Fruit fly (Drosophila melanogaster) whole organism, larva: ENCODE measurements around the gene Gyf.

Experiments
- noc ChIP-seq: fragments of 200-800 bp; sonication (Bioruptor generic); optimal IDR thresholded peaks from 3 replicates; lab custom pipeline; 2019; ENCODE audit warnings: missing biosample characterization, mild to moderate bottlenecking, missing genetic modification characterization, moderate library complexity

Gyf gene

DNA sequence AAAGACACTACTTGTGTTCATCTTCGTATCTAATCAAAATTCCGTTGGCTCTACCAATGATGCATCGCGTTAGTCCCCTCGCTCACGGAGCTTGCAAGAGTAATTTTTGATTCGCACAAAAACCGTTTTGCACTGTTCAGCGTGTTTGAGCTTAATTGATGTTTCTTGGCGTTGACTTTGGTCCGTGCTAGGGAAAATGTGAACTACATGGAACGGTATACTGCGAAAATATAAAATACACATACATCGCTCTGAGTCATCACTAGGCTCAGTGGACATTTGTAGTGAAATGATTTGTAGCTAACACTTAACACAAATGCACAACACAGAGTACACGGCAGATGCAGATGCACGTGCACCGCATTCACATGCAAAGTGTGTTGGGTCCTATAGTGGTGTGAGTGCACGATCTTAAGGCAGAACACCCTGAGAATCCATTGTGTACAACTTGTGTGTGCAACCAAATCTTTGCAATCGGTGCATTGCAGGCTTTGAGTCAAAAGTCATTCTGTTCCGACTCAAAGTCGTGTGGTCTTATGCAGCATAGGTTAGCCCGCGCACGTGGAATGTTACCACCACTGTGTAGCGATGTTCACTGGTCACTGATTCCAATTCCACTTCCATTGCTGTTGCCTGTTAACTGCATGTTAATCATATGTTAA lies 32.9 kb downstream of the Gyf start, which contains the start of gene Sox102F:
Gene Sox102F, minus strand, starts transcription at position 604 of the 662 bp plus-strand sequence.
- no peak for TF ChIP-seq noc (tag; lab: Kevin White, UChicago)

DNA sequence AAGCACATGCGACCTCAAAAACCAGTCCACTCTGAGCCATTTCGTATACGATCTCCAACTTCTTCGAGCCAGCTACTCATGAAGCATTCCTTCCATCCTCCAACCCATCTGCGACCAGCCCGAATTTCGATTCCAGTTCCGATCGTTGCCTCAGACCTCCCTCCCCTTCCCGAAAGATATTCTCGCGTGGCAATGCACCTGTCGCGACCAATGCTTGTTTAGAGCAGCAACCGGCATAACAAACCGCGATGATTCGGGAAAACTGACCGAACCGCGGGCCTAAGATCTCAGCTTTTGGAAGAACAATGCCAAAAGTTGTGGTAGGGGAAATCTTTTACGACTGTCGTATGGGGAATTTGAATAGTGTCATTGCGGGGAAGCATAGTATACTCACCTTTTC lies 33.8 kb downstream of the Gyf start:
- TF ChIP-seq noc (tag; lab: Kevin White, UChicago), result no peak

dm6 chr4:831790-832189 lies 35.0 kb downstream of the Gyf start:
- no peak for TF ChIP-seq noc (tag; lab: Kevin White, UChicago)

DNA sequence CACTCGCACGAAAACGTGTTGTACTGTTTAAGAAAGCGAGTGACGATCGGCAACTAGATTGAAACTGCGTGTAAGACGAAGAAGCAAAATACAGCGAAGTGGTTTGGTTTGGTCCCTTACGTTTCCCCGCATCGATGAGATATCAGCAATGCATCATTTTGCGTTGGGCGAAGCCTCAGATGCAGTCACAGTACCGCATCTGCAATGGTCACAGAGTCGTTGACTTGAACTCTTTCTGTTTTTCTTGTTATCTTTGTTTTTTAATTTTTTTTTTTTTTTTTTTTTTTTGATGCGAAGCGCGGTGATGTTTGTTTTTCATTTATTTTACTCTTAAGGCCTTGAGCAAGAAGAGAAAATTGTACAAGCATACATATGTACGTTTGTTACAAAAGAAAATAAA lies 37.0 kb downstream of the Gyf start:
- no peak for TF ChIP-seq noc (tag; lab: Kevin White, UChicago)

- TF ChIP-seq noc (tag; lab: Kevin White, UChicago), result no peak
Measured at dm6 chr4:824043-824442, 42.8 kb downstream of the Gyf start.

dm6 chr4:817799-818198 lies 49.0 kb downstream of the Gyf start:
- no peak for TF ChIP-seq noc (tag; lab: Kevin White, UChicago)

dm6 chr4:816500-816899 lies 50.3 kb downstream of the Gyf start:
- no peak for TF ChIP-seq noc (tag; lab: Kevin White, UChicago)

DNA sequence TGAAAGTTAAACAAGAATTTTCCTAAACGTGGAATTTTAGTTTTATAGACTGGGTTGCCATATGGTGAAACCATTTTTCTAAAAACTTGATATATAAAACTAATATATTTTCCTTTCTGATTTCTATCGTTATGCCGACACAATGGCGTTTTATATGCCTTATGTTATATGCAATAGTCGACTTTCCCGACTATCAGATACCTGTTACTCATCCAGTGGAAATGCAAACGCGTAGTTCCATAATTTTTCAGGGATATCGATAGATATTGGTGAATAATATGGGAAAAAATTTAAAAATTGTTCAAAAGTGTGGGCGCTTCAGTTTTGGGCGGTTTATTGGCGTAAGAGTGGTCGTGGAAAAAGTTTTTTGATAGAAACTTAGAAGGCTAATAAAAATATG lies 56.0 kb downstream of the Gyf start:
- no peak for TF ChIP-seq noc (tag; lab: Kevin White, UChicago)

DNA sequence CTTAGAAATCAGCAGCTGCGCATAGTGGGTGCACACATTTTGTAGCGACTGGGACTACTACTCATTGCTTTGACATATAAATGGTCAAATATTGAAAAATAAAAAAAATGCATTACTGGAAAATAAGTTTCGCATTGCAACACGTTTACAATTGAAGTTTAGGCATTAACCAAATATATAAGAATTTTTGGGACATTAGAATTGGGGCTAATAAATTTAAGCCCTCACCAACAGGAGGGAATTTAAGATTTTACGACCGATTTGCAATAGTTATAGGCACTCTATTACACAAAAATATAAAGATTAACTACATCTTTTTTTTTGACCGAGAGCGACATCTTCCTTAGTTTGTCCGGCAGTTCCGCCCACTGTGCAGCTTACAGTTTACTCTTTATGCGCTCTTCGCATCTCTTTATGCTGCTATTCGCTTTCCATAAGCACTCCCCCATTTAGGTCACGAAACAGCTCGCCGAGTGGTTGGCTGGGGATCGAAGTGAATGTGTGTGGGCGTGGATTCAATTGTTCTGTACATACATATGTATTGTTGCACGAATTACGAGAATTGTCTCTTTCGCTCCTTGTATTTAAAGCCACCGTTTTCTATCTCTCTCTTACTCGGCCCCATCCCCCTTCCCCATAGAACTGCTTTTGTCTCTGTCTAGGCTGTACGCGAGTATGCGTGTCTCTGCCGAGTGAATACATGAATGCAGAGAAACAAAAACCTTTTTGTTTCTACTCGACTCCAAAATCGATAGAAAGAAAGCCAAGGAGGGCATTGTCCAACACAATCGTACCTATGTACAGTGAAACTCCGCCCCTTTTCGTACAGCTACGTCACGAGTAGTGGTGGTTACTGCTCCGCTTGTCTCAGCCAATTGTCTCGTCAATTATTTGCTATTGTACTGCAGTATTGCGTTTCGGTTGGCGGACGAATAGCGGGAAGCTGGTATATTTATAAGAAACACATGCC lies 59.1 kb downstream of the Gyf start:
- TF ChIP-seq noc (tag; lab: Kevin White, UChicago), result no peak

dm6 chr4:806960-807359 lies 59.9 kb downstream of the Gyf start:
- TF ChIP-seq noc (tag; lab: Kevin White, UChicago), result no peak
